Fruit fly (Drosophila melanogaster) whole organism, embryonic: ENCODE data around the gene Orct2.

ENCODE experiments used
- Bdp1 ChIP-seq: fragments of 200-800 bp; sonication (Bioruptor generic); optimal IDR thresholded peaks from 3 replicates; lab custom pipeline; 2016; ENCODE audit warnings: missing biosample characterization, missing genetic modification characterization
- CG11247 ChIP-seq: fragments of 200-800 bp; sonication (Bioruptor generic); IDR thresholded peaks from 2 replicates; pipeline ENCODE4 v1.3.6; 2022; ENCODE audit warnings: missing biosample characterization, missing genetic modification characterization
- CG12155 ChIP-seq: fragments of 200-800 bp; sonication (Bioruptor generic); optimal IDR thresholded peaks from 3 replicates; lab custom pipeline; 2016; ENCODE audit warnings: missing biosample characterization, missing genetic modification characterization
- CG13424 ChIP-seq: fragments of 200-800 bp; sonication (Bioruptor generic); optimal IDR thresholded peaks from 2 replicates; lab custom pipeline; 2019; ENCODE audit warnings: missing biosample characterization, mild to moderate bottlenecking, missing genetic modification characterization, moderate library complexity
- CG14441 ChIP-seq: fragments of 200-800 bp; sonication (Bioruptor generic); IDR thresholded peaks from 2 replicates; pipeline ENCODE4 v1.3.6; 2022; ENCODE audit warnings: missing biosample characterization, missing genetic modification characterization
- CG14860 ChIP-seq: fragments of 200-800 bp; sonication (Bioruptor generic); IDR thresholded peaks from 3 replicates; pipeline ENCODE4 v1.3.6; 2022; ENCODE audit warnings: missing biosample characterization, missing genetic modification characterization; ENCODE audit not compliant: partially characterized antibody
- CG18011 ChIP-seq: fragments of 200-800 bp; sonication (Bioruptor generic); optimal IDR thresholded peaks from 2 replicates; lab custom pipeline; 2017; ENCODE audit warnings: missing biosample characterization, missing genetic modification characterization, mild to moderate bottlenecking, moderate library complexity, missing genotype
- CG18476 ChIP-seq: fragments of 200-800 bp; sonication (Bioruptor generic); optimal IDR thresholded peaks from 2 replicates; lab custom pipeline; 2016; ENCODE audit warnings: missing biosample characterization, mild to moderate bottlenecking, missing genetic modification characterization
- CG2199 ChIP-seq: fragments of 200-800 bp; sonication (Bioruptor generic); IDR thresholded peaks from 3 replicates; pipeline ENCODE4 v1.3.6; 2022; ENCODE audit warnings: missing biosample characterization, missing genetic modification characterization
- CG2712 ChIP-seq: fragments of 200-800 bp; optimal IDR thresholded peaks from 3 replicates; lab custom pipeline; 2019; ENCODE audit warnings: missing biosample characterization, mild to moderate bottlenecking, missing genetic modification characterization, moderate library complexity
- CG32532 ChIP-seq: fragments of 200-800 bp; sonication (Bioruptor generic); IDR thresholded peaks from 2 replicates; pipeline ENCODE4 v1.3.6; 2022; ENCODE audit warnings: missing biosample characterization, missing genetic modification characterization
- CG33213 ChIP-seq: fragments of 200-800 bp; sonication (Bioruptor generic); optimal IDR thresholded peaks from 3 replicates; lab custom pipeline; 2016; ENCODE audit warnings: missing biosample characterization, missing genetic modification characterization
- CG6272 ChIP-seq: fragments of 200-800 bp; sonication (Bioruptor generic); IDR thresholded peaks from 2 replicates; pipeline ENCODE4 v1.3.6; 2022; ENCODE audit warnings: missing biosample characterization, missing genetic modification characterization
- CG6791 ChIP-seq: fragments of 200-800 bp; sonication (Bioruptor generic); IDR thresholded peaks from 3 replicates; pipeline ENCODE4 v1.3.6; 2022; ENCODE audit warnings: missing biosample characterization, missing genetic modification characterization; ENCODE audit not compliant: partially characterized antibody
- CG7987 ChIP-seq: fragments of 200-800 bp; sonication (Bioruptor generic); optimal IDR thresholded peaks from 2 replicates; lab custom pipeline; 2018; ENCODE audit warnings: missing biosample characterization, mild to moderate bottlenecking, missing genetic modification characterization, moderate library complexity
- CG9437 ChIP-seq: fragments of 200-800 bp; sonication (Bioruptor generic); optimal IDR thresholded peaks from 2 replicates; lab custom pipeline; 2018; ENCODE audit warnings: missing biosample characterization, mild to moderate bottlenecking, missing genetic modification characterization
- CG9609 ChIP-seq: fragments of 200-800 bp; sonication (Bioruptor generic); optimal IDR thresholded peaks from 3 replicates; lab custom pipeline; 2016; ENCODE audit warnings: missing biosample characterization, missing genetic modification characterization
- CkIIα-i1 ChIP-seq: fragments of 200-800 bp; sonication (Bioruptor generic); IDR thresholded peaks from 2 replicates; pipeline ENCODE4 v1.3.6; 2022; ENCODE audit warnings: missing biosample characterization, missing genetic modification characterization
- Dip3 ChIP-seq: fragments of 200-800 bp; sonication (Bioruptor generic); optimal IDR thresholded peaks from 3 replicates; lab custom pipeline; 2016; ENCODE audit warnings: missing biosample characterization, missing genetic modification characterization
- Doc2 ChIP-seq: fragments of 200-800 bp; sonication (Bioruptor generic); IDR thresholded peaks from 2 replicates; pipeline ENCODE4 v1.3.6; 2022; ENCODE audit warnings: missing biosample characterization, missing genetic modification characterization
- Dref ChIP-seq: fragments of 200-800 bp; sonication (Bioruptor generic); IDR thresholded peaks from 2 replicates; pipeline ENCODE4 v1.3.6; 2022; ENCODE audit warnings: missing biosample characterization, missing genetic modification characterization
- Hr78 ChIP-seq, 2 experiments: fragments of 200-800 bp in 1 of 2; fragments of >200 bp in 1 of 2; sonication (Bioruptor generic) in 1 of 2; optimal IDR thresholded peaks; 2 replicates each; lab custom pipeline; 2017 to 2019; ENCODE audit warnings: missing biosample characterization in 2 of 2, missing genetic modification characterization in 2 of 2, mild to moderate bottlenecking in 1 of 2, moderate library complexity in 1 of 2
- Kr ChIP-seq: fragments of 200-800 bp; sonication (Bioruptor generic); optimal IDR thresholded peaks from 2 replicates; lab custom pipeline; 2017; ENCODE audit warnings: missing biosample characterization, mild to moderate bottlenecking, missing genetic modification characterization
- Mad ChIP-seq: fragments of 200-800 bp; sonication (Bioruptor generic); optimal IDR thresholded peaks from 2 replicates; lab custom pipeline; 2016; ENCODE audit warnings: missing biosample characterization, missing genetic modification characterization
- Nf-YC ChIP-seq: fragments of 200-800 bp; optimal IDR thresholded peaks from 3 replicates; lab custom pipeline; 2019; ENCODE audit warnings: missing biosample characterization, mild to moderate bottlenecking, missing genetic modification characterization, moderate library complexity
- Opbp ChIP-seq: fragments of 200-800 bp; sonication (Bioruptor generic); IDR thresholded peaks from 3 replicates; pipeline ENCODE4 v1.3.6; 2022; ENCODE audit warnings: missing biosample characterization, missing genetic modification characterization; ENCODE audit not compliant: partially characterized antibody
- PHDP ChIP-seq: fragments of 200-800 bp; sonication (Bioruptor generic); optimal IDR thresholded peaks from 3 replicates; lab custom pipeline; 2018; ENCODE audit warnings: missing biosample characterization, mild to moderate bottlenecking, missing genetic modification characterization, moderate library complexity
- Pdp1 ChIP-seq, 2 experiments: fragments of 200-800 bp; sonication (Bioruptor generic); optimal IDR thresholded peaks; 3 replicates each; lab custom pipeline; 2016; ENCODE audit warnings: missing biosample characterization in 2 of 2, missing genetic modification characterization in 2 of 2, mild to moderate bottlenecking in 1 of 2, moderate library complexity in 1 of 2
- Rx ChIP-seq: fragments of 200-800 bp; sonication (Bioruptor generic); IDR thresholded peaks from 2 replicates; pipeline ENCODE4 v1.3.6; 2022; ENCODE audit warnings: missing biosample characterization, missing genetic modification characterization
- Trl ChIP-seq, 3 experiments: fragments of >200 bp in 2 of 3; fragments of 200-800 bp in 1 of 3; sonication (Bioruptor generic) in 1 of 3; optimal IDR thresholded peaks; 2 replicates in 1 of 3; 3 replicates in 2 of 3; lab custom pipeline; 2016 to 2017; ENCODE audit warnings: missing biosample characterization in 1 of 3, missing genetic modification characterization in 1 of 3
- caup ChIP-seq: fragments of 200-800 bp; sonication (Bioruptor generic); optimal IDR thresholded peaks from 3 replicates; lab custom pipeline; 2017; ENCODE audit warnings: missing biosample characterization, mild to moderate bottlenecking, missing genetic modification characterization, moderate library complexity; ENCODE audit not compliant: severe bottlenecking
- dan ChIP-seq: fragments of 200-800 bp; sonication (Bioruptor generic); IDR thresholded peaks from 2 replicates; pipeline ENCODE4 v1.3.6; 2022; ENCODE audit warnings: missing biosample characterization, missing genetic modification characterization
- danr ChIP-seq: fragments of 200-800 bp; sonication (Bioruptor generic); IDR thresholded peaks from 2 replicates; pipeline ENCODE4 v1.3.6; 2022; ENCODE audit warnings: missing biosample characterization, missing genetic modification characterization
- eyg ChIP-seq: fragments of 200-800 bp; sonication (Bioruptor generic); optimal IDR thresholded peaks from 3 replicates; lab custom pipeline; 2016; ENCODE audit warnings: missing biosample characterization, missing genetic modification characterization
- fd96Cb ChIP-seq: fragments of 200-800 bp; sonication (Bioruptor generic); optimal IDR thresholded peaks from 2 replicates; lab custom pipeline; 2018; ENCODE audit warnings: missing biosample characterization, mild to moderate bottlenecking, missing genetic modification characterization, moderate library complexity
- gcm ChIP-seq: fragments of 200-800 bp; sonication (Bioruptor generic); optimal IDR thresholded peaks from 2 replicates; lab custom pipeline; 2019; ENCODE audit warnings: missing biosample characterization, mild to moderate bottlenecking, missing genetic modification characterization, moderate library complexity
- h ChIP-seq: fragments of >200 bp; optimal IDR thresholded peaks from 2 replicates; lab custom pipeline; 2017
- insv ChIP-seq, 2 experiments: fragments of 200-800 bp; sonication (Bioruptor generic); optimal IDR thresholded peaks; 3 replicates each; lab custom pipeline; 2016 to 2018; ENCODE audit warnings: missing biosample characterization in 2 of 2, missing genetic modification characterization in 2 of 2
- luna ChIP-seq: fragments of 200-800 bp; sonication (Bioruptor generic); optimal IDR thresholded peaks from 2 replicates; lab custom pipeline; 2016; ENCODE audit warnings: missing biosample characterization, missing genetic modification characterization
- mam ChIP-seq: fragments of 200-800 bp; sonication (Bioruptor generic); optimal IDR thresholded peaks from 3 replicates; lab custom pipeline; 2016; ENCODE audit warnings: missing biosample characterization, missing genetic modification characterization
- mirr ChIP-seq: fragments of 200-800 bp; sonication (Bioruptor generic); optimal IDR thresholded peaks from 3 replicates; lab custom pipeline; 2018; ENCODE audit warnings: missing biosample characterization, mild to moderate bottlenecking, missing genetic modification characterization
- org-1 ChIP-seq: fragments of 200-800 bp; sonication (Bioruptor generic); optimal IDR thresholded peaks from 2 replicates; lab custom pipeline; 2017; ENCODE audit warnings: missing biosample characterization, missing genetic modification characterization
- pb ChIP-seq: fragments of 200-800 bp; sonication (Bioruptor generic); optimal IDR thresholded peaks from 3 replicates; lab custom pipeline; 2016; ENCODE audit warnings: missing biosample characterization, missing genetic modification characterization
- peb ChIP-seq: fragments of 200-800 bp; sonication (Bioruptor generic); IDR thresholded peaks from 2 replicates; pipeline ENCODE4 v1.3.6; 2022; ENCODE audit warnings: missing biosample characterization, missing genetic modification characterization
- prd ChIP-seq, 3 experiments: fragments of >200 bp in 2 of 3; fragments of 200-800 bp in 1 of 3; sonication (Bioruptor generic) in 1 of 3; optimal IDR thresholded peaks in 2 of 3; IDR thresholded peaks in 1 of 3; 2 replicates in 2 of 3; 3 replicates in 1 of 3; pipeline versions ENCODE4 v1.3.6 to Lab custom; 2017 to 2022; ENCODE audit warnings: missing biosample characterization in 1 of 3, missing genetic modification characterization in 1 of 3
- rib ChIP-seq: fragments of 200-800 bp; sonication (Bioruptor generic); IDR thresholded peaks from 2 replicates; pipeline ENCODE4 v1.3.6; 2022; ENCODE audit warnings: missing biosample characterization, missing genetic modification characterization
- ssp ChIP-seq: fragments of 200-800 bp; sonication (Bioruptor generic); IDR thresholded peaks from 2 replicates; pipeline ENCODE4 v1.3.6; 2022; ENCODE audit warnings: missing biosample characterization, missing genetic modification characterization
- tup ChIP-seq: fragments of 200-800 bp; sonication (Bioruptor generic); optimal IDR thresholded peaks from 2 replicates; lab custom pipeline; 2016; ENCODE audit warnings: missing biosample characterization, mild to moderate bottlenecking, missing genetic modification characterization, moderate library complexity

Orct2 gene

DNA sequence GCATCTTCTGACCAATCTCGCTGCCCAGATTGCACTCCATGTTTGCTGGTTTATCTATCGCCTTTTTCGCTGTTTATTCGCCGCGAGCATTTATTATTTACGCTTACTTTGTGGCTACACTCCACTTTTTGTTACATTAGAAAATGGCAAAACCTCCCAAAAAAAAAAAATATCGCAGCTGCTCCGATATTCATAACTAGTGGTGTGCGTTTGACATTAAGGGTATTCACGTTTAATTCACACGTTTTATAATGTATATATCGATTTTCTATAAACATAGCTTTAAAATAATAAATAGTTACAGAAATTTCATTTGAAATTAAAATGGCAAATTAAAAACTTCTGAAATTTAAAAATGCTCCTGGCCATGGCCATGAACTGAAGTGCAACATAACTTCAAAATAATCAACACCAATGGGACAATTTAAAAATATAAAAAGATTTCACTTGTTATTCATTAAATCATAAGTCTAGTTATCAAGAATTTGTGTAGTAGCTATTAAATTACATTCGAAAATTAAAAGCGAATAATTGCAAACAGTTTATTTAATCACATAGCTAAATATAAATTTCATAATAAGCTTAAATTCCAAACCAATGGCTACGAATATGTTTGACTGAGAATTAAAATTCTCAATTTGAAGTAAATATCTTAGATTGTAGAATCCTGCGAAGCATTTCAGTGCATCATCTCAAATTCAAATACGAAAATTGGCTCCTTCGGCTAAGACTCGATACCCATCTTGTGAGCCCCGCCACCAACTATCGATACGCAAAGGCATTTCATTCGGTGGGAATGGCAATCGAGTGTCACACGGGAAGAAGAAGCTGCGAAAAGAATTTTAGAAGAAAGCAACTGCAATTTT is 45.6 kb downstream of the Orct2 start, which contains the start of the genes Nab2 and BRWD3 (continued):
- TF ChIP-seq CG13424 = peak; percentile 57
- peak; percentile 82 for TF ChIP-seq Dref (GFP tag; lab: Robert Waterston, UW)
- peak; percentile 39 for TF ChIP-seq CG12155
- TF ChIP-seq CG11247 (GFP tag; lab: Robert Waterston, UW) = peak; percentile 34; the same call in 1 of the 2 replicates
- no peak for TF ChIP-seq org-1 (GFP tag; lab: Kevin White, UChicago)
- TF ChIP-seq Nf-YC (tag; lab: Kevin White, UChicago) = no peak
- TF ChIP-seq dan (GFP tag; lab: Robert Waterston, UW) = no peak
- TF ChIP-seq danr (GFP tag; lab: Robert Waterston, UW) = no peak
- TF ChIP-seq peb (GFP tag; lab: Robert Waterston, UW) = no peak
- TF ChIP-seq CG2712 (tag; lab: Kevin White, UChicago) = no peak
- TF ChIP-seq CkIIα-i1 (GFP tag; lab: Robert Waterston, UW) = no peak
- TF ChIP-seq CG14860 (GFP tag; lab: Robert Waterston, UW) = peak; percentile 42; the same call in 2 of the 3 replicates
- no peak for TF ChIP-seq tup
- TF ChIP-seq CG14441 (GFP tag; lab: Robert Waterston, UW) = peak; percentile 40; the same call in 1 of the 2 replicates
- TF ChIP-seq Pdp1 (GFP tag; optimal IDR thresholded peaks at IDR 0.05; lab: Kevin White, UChicago) = peak in 1 of 2 experiments; percentile 28
- TF ChIP-seq CG6791 = peak; percentile 85
- TF ChIP-seq luna (GFP tag; lab: Kevin White, UChicago) = no peak
- peak; percentile 30 for TF ChIP-seq Mad (GFP tag; lab: Kevin White, UChicago)
- TF ChIP-seq PHDP (tag; lab: Kevin White, UChicago) = no peak
- TF ChIP-seq CG2199 (GFP tag; lab: Robert Waterston, UW) = no peak
- TF ChIP-seq mirr (GFP tag; lab: Kevin White, UChicago) = no peak
- TF ChIP-seq caup = no peak
- TF ChIP-seq mam = peak; percentile 17
- TF ChIP-seq gcm (GFP tag; lab: Kevin White, UChicago) = no peak
- 0 out of 2 replicates have a peak, but pooled peaks have one; percentile 17 for TF ChIP-seq ssp (GFP tag; lab: Robert Waterston, UW)
- no peak for TF ChIP-seq Dip3 (GFP tag; lab: Kevin White, UChicago)
- no peak for TF ChIP-seq CG18011
- TF ChIP-seq rib (GFP tag; lab: Robert Waterston, UW) = no peak
- TF ChIP-seq CG33213 (GFP tag; lab: Kevin White, UChicago) = no peak
- peak; percentile 85 for TF ChIP-seq Opbp
- TF ChIP-seq CG9437 = peak; percentile 33
- TF ChIP-seq Doc2 = no peak
- no peak for TF ChIP-seq Kr
- TF ChIP-seq Bdp1 (GFP tag; lab: Kevin White, UChicago) = no peak
- no peak for TF ChIP-seq Hr78 (GFP tag; optimal IDR thresholded peaks at IDR 0.05; lab: Kevin White, UChicago)
- no peak for TF ChIP-seq pb (GFP tag; lab: Kevin White, UChicago)
- no peak for TF ChIP-seq CG9609 (GFP tag; lab: Kevin White, UChicago)
- no peak for TF ChIP-seq prd (optimal IDR thresholded peaks at IDR 0.05; lab: Kevin White, UChicago)
- peak; percentile 56 for TF ChIP-seq prd (GFP tag; IDR thresholded peaks at IDR 0.05; lab: Robert Waterston, UW)
- TF ChIP-seq fd96Cb (tag; lab: Kevin White, UChicago) = peak; percentile 21
- TF ChIP-seq h (lab: Kevin White, UChicago) = no peak
- no peak for TF ChIP-seq eyg (GFP tag; lab: Kevin White, UChicago)
- 0 out of 2 replicates have a peak, but pooled peaks have one; percentile 6 for TF ChIP-seq CG6272 (GFP tag; lab: Robert Waterston, UW)
- no peak for TF ChIP-seq insv (GFP tag; optimal IDR thresholded peaks at IDR 0.05; lab: Kevin White, UChicago)
- no peak for TF ChIP-seq CG7987
- TF ChIP-seq CG32532 (GFP tag; lab: Robert Waterston, UW) = peak; percentile 49; the same call in 1 of the 2 replicates
- peak; percentile 44 for TF ChIP-seq CG18476
- TF ChIP-seq Trl (optimal IDR thresholded peaks at IDR 0.05; lab: Kevin White, UChicago) = no peak
- peak; percentile 27 for TF ChIP-seq Trl (GFP tag; optimal IDR thresholded peaks at IDR 0.05; lab: Kevin White, UChicago)
- TF ChIP-seq Rx (GFP tag; lab: Robert Waterston, UW) = peak; percentile 22; the same call in 1 of the 2 replicates
